Fruit fly (Drosophila melanogaster): ENCODE results near the gene TotE.
A peak's percentile ranks its signal among the peaks of the same experiment; 100 is the strongest.

Gene TotE

DNA sequence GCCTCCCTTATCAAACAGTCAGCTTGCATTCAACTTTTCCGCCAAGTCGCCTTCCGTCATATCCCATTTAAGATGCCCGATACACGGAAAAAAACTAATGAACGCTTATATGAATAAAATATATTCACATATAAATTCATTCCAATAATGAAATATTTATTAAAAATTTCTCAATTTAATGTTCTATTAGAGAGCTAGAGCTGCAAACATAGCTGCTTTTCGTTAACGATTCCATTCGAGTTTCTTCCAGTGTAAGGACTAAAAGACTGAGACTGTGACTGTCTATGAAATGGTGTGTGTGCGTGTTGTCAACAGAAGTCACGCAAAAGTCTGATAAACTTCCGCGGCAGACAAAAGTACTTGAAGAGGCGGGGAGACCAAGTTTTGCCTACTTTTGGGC lies 16.8 kb upstream of the TotE start (continued):
- TF ChIP-seq Six4 (GFP tag; optimal IDR thresholded peaks at IDR 0.05) (no peak), Opbp (GFP tag; IDR thresholded peaks at IDR 0.05; ENCODE audit: partially characterized antibody) (no peak), HLH4C (GFP tag; IDR thresholded peaks at IDR 0.05; ENCODE audit: partially characterized antibody) (no peak), chif (GFP tag; optimal IDR thresholded peaks at IDR 0.05) (no peak), ac (GFP tag; optimal IDR thresholded peaks at IDR 0.05) (no peak), CG6683 (GFP tag; optimal IDR thresholded peaks at IDR 0.05) (peak; percentile 34), gcm2 (GFP tag; optimal IDR thresholded peaks at IDR 0.05) (no peak), CG17359 (tag; optimal IDR thresholded peaks at IDR 0.05) (peak; percentile 63), pho (GFP tag; optimal IDR thresholded peaks at IDR 0.05) (no peak), dysf (GFP tag; IDR thresholded peaks at IDR 0.05) (peak; percentile 62), D19B (GFP tag; optimal IDR thresholded peaks at IDR 0.05) (no peak), CG3995 (GFP tag; optimal IDR thresholded peaks at IDR 0.05) (no peak), btn (GFP tag; optimal IDR thresholded peaks at IDR 0.05) (no peak), gt (GFP tag; IDR thresholded peaks at IDR 0.05) (no peak), Vsx1 (GFP tag; optimal IDR thresholded peaks at IDR 0.05) (no peak), ewg (GFP tag; optimal IDR thresholded peaks at IDR 0.05) (no peak), CG32767 (GFP tag; IDR thresholded peaks at IDR 0.05) (no peak), jing (GFP tag; optimal IDR thresholded peaks at IDR 0.05) (no peak), CG1529 (GFP tag; optimal IDR thresholded peaks at IDR 0.05) (no peak), E2f2 (GFP tag; IDR thresholded peaks at IDR 0.05) (0 out of 2 replicates have a peak, but pooled peaks have one; percentile 24), Xbp1 (GFP tag; optimal IDR thresholded peaks at IDR 0.05) (peak; percentile 48), jigr1 (GFP tag; IDR thresholded peaks at IDR 0.05) (no peak), CG43689 (GFP tag; IDR thresholded peaks at IDR 0.05) (no peak), CG2678 (tag; optimal IDR thresholded peaks at IDR 0.05) (peak; percentile 71), CG8290 (GFP tag; optimal IDR thresholded peaks at IDR 0.05) (no peak), CG8290 (tag; optimal IDR thresholded peaks at IDR 0.05) (no peak), CG2712 (tag; optimal IDR thresholded peaks at IDR 0.05) (no peak), cwo (GFP tag; optimal IDR thresholded peaks at IDR 0.05) (peak; percentile 50), CG30403 (GFP tag; optimal IDR thresholded peaks at IDR 0.05) (peak; percentile 57), vnd (GFP tag; IDR thresholded peaks at IDR 0.05; ENCODE audit: partially characterized antibody) (no peak), CG12769 (tag; optimal IDR thresholded peaks at IDR 0.05) (peak; percentile 15), HmgZ (tag; optimal IDR thresholded peaks at IDR 0.05) (no peak), sob (GFP tag; IDR thresholded peaks at IDR 0.05) (no peak), CG12219 (GFP tag; optimal IDR thresholded peaks at IDR 0.05) (no peak), grau (tag; optimal IDR thresholded peaks at IDR 0.05) (peak; percentile 58)

dm6 chr2L:19923786-19924185 lies 10.5 kb upstream of the TotE start:
- TF ChIP-seq gsb (GFP tag; IDR thresholded peaks at IDR 0.05) (no peak), abd-A (tag; optimal IDR thresholded peaks at IDR 0.05) (peak; percentile 95), CG17361 (GFP tag; IDR thresholded peaks at IDR 0.05) (no peak), mirr (GFP tag; optimal IDR thresholded peaks at IDR 0.05) (peak; percentile 12), dan (GFP tag; IDR thresholded peaks at IDR 0.05) (0 out of 2 replicates have a peak, but pooled peaks have one; percentile 6), CG13894 (tag; optimal IDR thresholded peaks at IDR 0.05) (peak; percentile 58), lmd (GFP tag; IDR thresholded peaks at IDR 0.05) (0 out of 2 replicates have a peak, but pooled peaks have one; percentile 14), sens (GFP tag) (peak; percentile 29)

Data from whole organism, embryonic.